Worm (Caenorhabditis elegans): ENCODE measurements around the gene ddx-15.

The ddx-15 gene

DNA sequence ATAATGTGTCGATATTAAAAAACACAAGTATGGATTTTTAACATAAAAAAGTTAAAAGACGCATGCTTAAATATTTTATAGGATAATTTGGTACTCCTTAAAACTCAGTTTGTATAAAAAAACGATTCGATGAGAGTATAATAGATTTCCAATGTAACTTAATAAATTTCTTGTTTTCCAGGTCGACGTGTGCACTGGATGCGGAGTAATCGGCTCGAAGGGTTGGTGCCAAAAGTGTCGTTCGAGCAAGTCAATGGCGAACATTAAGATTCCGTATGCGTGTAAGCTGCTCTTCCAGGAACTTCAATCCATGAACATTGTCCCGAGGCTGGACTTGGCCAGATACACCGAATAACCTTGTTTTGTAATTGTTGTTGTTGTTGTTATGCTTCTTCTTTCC lies 27.2 kb downstream of the ddx-15 start:
- no peak for TF ChIP-seq ztf-23 (GFP tag; IDR thresholded peaks at IDR 0.05)
- no peak for TF ChIP-seq klf-2 (GFP tag; conservative IDR thresholded peaks at IDR 0.05)
- TF ChIP-seq ztf-29 (GFP tag; IDR thresholded peaks at IDR 0.05): no peak
- TF ChIP-seq cog-1 (tag; optimal IDR thresholded peaks at IDR 0.05): no peak

- TF ChIP-seq ref-1 (GFP tag; conservative IDR thresholded peaks at IDR 0.05) (no peak), ztf-29 (GFP tag; IDR thresholded peaks at IDR 0.05) (no peak)
These were observed 27.8 kb downstream of the ddx-15 start for ce11 chrIII:5563680-5564079.

DNA sequence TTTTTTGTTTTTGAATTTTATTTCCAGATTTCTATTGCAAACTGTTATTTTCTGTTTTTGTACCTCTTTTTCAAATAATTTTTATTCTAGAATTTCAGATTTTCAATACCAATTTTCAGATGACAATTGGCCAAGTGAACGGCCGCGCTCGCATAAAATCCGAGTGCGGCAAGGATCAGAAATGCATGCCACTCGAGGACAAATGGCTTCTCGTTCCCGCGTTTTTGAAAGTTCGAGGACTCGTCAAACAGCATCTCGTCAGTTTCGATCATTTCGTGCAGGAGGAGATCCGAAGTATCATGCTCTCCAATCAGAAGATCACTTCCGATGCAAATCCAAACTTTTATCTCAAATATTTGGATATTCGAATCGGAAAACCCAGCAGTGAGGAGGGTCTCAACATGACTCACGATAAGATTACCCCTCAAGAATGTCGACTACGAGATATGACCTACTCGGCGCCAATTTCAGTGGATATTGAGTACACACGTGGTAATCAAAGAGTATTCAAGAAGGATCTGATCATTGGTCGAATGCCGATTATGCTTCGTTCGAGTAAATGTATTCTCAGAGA lies 34.2 kb downstream of the ddx-15 start, which contains the start of gene rpc-2:
Gene rpc-2, plus strand, starts transcription at position 120 of the 574 bp plus-strand sequence.
- TF ChIP-seq ztf-23 (GFP tag; IDR thresholded peaks at IDR 0.05) (no peak), flt-1 (GFP tag; IDR thresholded peaks at IDR 0.05) (no peak), T22C8.4 (GFP tag; IDR thresholded peaks at IDR 0.05) (no peak)

- TF ChIP-seq klf-2 (GFP tag; conservative IDR thresholded peaks at IDR 0.05) (peak; percentile 90; the same call in 1 of the 2 replicates), cog-1 (tag; optimal IDR thresholded peaks at IDR 0.05) (peak; percentile 79), ztf-29 (GFP tag; IDR thresholded peaks at IDR 0.05) (peak; percentile 82), med-1 (GFP tag; optimal IDR thresholded peaks at IDR 0.05; ENCODE audit: insufficient read depth) (peak; percentile 97), ztf-23 (GFP tag; IDR thresholded peaks at IDR 0.05) (peak; percentile 96), T22C8.4 (GFP tag; IDR thresholded peaks at IDR 0.05) (peak; percentile 88), ref-1 (GFP tag; conservative IDR thresholded peaks at IDR 0.05) (peak; percentile 75), tab-1 (GFP tag; IDR thresholded peaks at IDR 0.05) (peak; percentile 92), flt-1 (GFP tag; IDR thresholded peaks at IDR 0.05) (peak; percentile 94)
These were observed 36.5 kb downstream of the ddx-15 start, which contains the start of the genes nmad-1 and hach-1 for ce11 chrIII:5554884-5555500. Gene nmad-1 (minus strand): TSS chrIII:5554934. Gene hach-1 (plus strand): TSS chrIII:5555450.

DNA sequence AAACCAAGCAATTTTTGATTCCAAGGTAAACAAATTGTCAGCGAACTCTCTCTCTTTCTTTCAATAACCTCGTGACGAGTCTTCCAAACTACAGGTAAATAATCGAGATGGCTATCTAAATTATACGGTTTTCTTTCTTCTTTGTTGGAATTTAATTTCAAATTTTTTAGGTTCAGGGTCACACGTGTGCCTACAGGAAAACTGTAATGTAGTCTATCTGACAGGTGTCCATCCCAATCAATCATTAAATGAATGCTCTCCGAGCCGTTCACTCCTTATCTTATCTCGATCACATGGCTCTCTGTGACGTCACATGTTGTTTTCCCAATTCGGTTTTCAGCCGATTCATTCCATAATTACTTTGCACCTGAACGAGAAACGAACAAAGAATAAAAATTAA lies 38.4 kb downstream of the ddx-15 start:
- TF ChIP-seq ref-1 (GFP tag; conservative IDR thresholded peaks at IDR 0.05) (no peak), ztf-23 (GFP tag; IDR thresholded peaks at IDR 0.05) (no peak), T22C8.4 (GFP tag; IDR thresholded peaks at IDR 0.05) (no peak), cog-1 (tag; optimal IDR thresholded peaks at IDR 0.05) (no peak), klf-2 (GFP tag; conservative IDR thresholded peaks at IDR 0.05) (no peak), flt-1 (GFP tag; IDR thresholded peaks at IDR 0.05) (no peak), med-1 (GFP tag; optimal IDR thresholded peaks at IDR 0.05; ENCODE audit: insufficient read depth) (no peak), tab-1 (GFP tag; IDR thresholded peaks at IDR 0.05) (no peak), ztf-29 (GFP tag; IDR thresholded peaks at IDR 0.05) (no peak)

ce11 chrIII:5552072-5552667 lies 39.3 kb downstream of the ddx-15 start, which contains the start of gene F09F7.6:
Gene F09F7.6 (minus strand): TSS chrIII:5552135.
- no peak for TF ChIP-seq tab-1 (GFP tag; IDR thresholded peaks at IDR 0.05)
- 0 out of 2 replicates have a peak, but pooled peaks have one; percentile 31 for TF ChIP-seq flt-1 (GFP tag; IDR thresholded peaks at IDR 0.05)
- no peak for TF ChIP-seq med-1 (GFP tag; optimal IDR thresholded peaks at IDR 0.05; ENCODE audit: insufficient read depth)

- TF ChIP-seq tab-1 (GFP tag; IDR thresholded peaks at IDR 0.05) (no peak), cog-1 (tag; optimal IDR thresholded peaks at IDR 0.05) (no peak), klf-2 (GFP tag; conservative IDR thresholded peaks at IDR 0.05) (no peak), ztf-23 (GFP tag; IDR thresholded peaks at IDR 0.05) (no peak), ref-1 (GFP tag; conservative IDR thresholded peaks at IDR 0.05) (no peak), ztf-29 (GFP tag; IDR thresholded peaks at IDR 0.05) (no peak), flt-1 (GFP tag; IDR thresholded peaks at IDR 0.05) (no peak)
These were observed 40.7 kb downstream of the ddx-15 start for ce11 chrIII:5550844-5551243.

- TF ChIP-seq med-1 (GFP tag; optimal IDR thresholded peaks at IDR 0.05; ENCODE audit: insufficient read depth): no peak
- TF ChIP-seq ref-1 (GFP tag; conservative IDR thresholded peaks at IDR 0.05): no peak
- TF ChIP-seq tab-1 (GFP tag; IDR thresholded peaks at IDR 0.05): no peak
- TF ChIP-seq flt-1 (GFP tag; IDR thresholded peaks at IDR 0.05): no peak
- no peak for TF ChIP-seq ztf-29 (GFP tag; IDR thresholded peaks at IDR 0.05)
- no peak for TF ChIP-seq T22C8.4 (GFP tag; IDR thresholded peaks at IDR 0.05)
- no peak for TF ChIP-seq ztf-23 (GFP tag; IDR thresholded peaks at IDR 0.05)
- no peak for TF ChIP-seq klf-2 (GFP tag; conservative IDR thresholded peaks at IDR 0.05)
- TF ChIP-seq cog-1 (tag; optimal IDR thresholded peaks at IDR 0.05): no peak
These were observed 41.3 kb downstream of the ddx-15 start for ce11 chrIII:5550193-5550592.

- TF ChIP-seq flt-1 (GFP tag; IDR thresholded peaks at IDR 0.05): no peak
- TF ChIP-seq ztf-23 (GFP tag; IDR thresholded peaks at IDR 0.05): no peak
- no peak for TF ChIP-seq ztf-29 (GFP tag; IDR thresholded peaks at IDR 0.05)
- no peak for TF ChIP-seq ref-1 (GFP tag; conservative IDR thresholded peaks at IDR 0.05)
- no peak for TF ChIP-seq tab-1 (GFP tag; IDR thresholded peaks at IDR 0.05)
- TF ChIP-seq cog-1 (tag; optimal IDR thresholded peaks at IDR 0.05): no peak
- no peak for TF ChIP-seq klf-2 (GFP tag; conservative IDR thresholded peaks at IDR 0.05)
- no peak for TF ChIP-seq med-1 (GFP tag; optimal IDR thresholded peaks at IDR 0.05; ENCODE audit: insufficient read depth)
- no peak for TF ChIP-seq T22C8.4 (GFP tag; IDR thresholded peaks at IDR 0.05)
These were observed 44.8 kb downstream of the ddx-15 start, which contains the start of gene F09F7.5 for ce11 chrIII:5546730-5547129. Gene F09F7.5 (plus strand): TSS chrIII:5546987.

DNA sequence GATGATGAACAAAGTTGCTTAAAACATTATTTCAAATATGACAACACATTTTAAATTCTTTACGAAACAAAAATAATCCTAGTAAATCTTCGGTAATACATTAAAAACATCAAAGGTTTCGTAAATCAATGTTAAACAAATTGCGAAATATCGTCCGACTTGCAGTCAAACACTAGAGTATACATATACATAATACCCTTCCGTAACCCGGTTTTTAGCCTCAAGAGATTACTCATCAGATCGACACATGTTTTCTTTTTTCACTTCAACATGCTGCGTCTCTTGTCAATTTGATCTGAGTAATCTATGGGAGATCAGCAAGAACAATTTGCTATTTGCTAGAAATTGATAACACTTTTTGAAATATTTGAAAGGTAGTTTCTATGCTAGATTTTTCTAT lies 45.2 kb downstream of the ddx-15 start:
- no peak for TF ChIP-seq ref-1 (GFP tag; conservative IDR thresholded peaks at IDR 0.05)
- TF ChIP-seq med-1 (GFP tag; optimal IDR thresholded peaks at IDR 0.05; ENCODE audit: insufficient read depth): no peak
- TF ChIP-seq ztf-29 (GFP tag; IDR thresholded peaks at IDR 0.05): no peak
- no peak for TF ChIP-seq flt-1 (GFP tag; IDR thresholded peaks at IDR 0.05)
- TF ChIP-seq ztf-23 (GFP tag; IDR thresholded peaks at IDR 0.05): no peak
- no peak for TF ChIP-seq cog-1 (tag; optimal IDR thresholded peaks at IDR 0.05)
- no peak for TF ChIP-seq klf-2 (GFP tag; conservative IDR thresholded peaks at IDR 0.05)
- TF ChIP-seq T22C8.4 (GFP tag; IDR thresholded peaks at IDR 0.05): no peak
- no peak for TF ChIP-seq tab-1 (GFP tag; IDR thresholded peaks at IDR 0.05)
